Fruit fly (Drosophila melanogaster) whole organism, pupa: ENCODE results near the gene CG15880.

ENCODE experiments used
- CG10348 ChIP-seq: fragments of 200-800 bp; sonication (Bioruptor generic); IDR thresholded peaks from 2 replicates; pipeline ENCODE4 v1.3.6; 2022; ENCODE audit warnings: missing biosample characterization, missing genetic modification characterization
- CG13204 ChIP-seq: fragments of 200-800 bp; sonication (Bioruptor generic); optimal IDR thresholded peaks from 2 replicates; lab custom pipeline; 2018; ENCODE audit warnings: missing biosample characterization, mild to moderate bottlenecking, missing genetic modification characterization, moderate library complexity
- CG17806 ChIP-seq: fragments of 200-800 bp; sonication (Bioruptor generic); optimal IDR thresholded peaks from 2 replicates; lab custom pipeline; 2018; ENCODE audit warnings: missing biosample characterization, mild to moderate bottlenecking, missing genetic modification characterization, moderate library complexity
- CG32121 ChIP-seq: fragments of 200-800 bp; sonication (Bioruptor generic); IDR thresholded peaks from 2 replicates; pipeline ENCODE4 v1.3.6; 2022; ENCODE audit warnings: missing biosample characterization, missing genetic modification characterization
- CG4496 ChIP-seq: fragments of 200-800 bp; sonication (Bioruptor generic); IDR thresholded peaks from 3 replicates; pipeline ENCODE4 v1.3.6; 2022; ENCODE audit warnings: missing biosample characterization, missing genetic modification characterization
- CG9948 ChIP-seq: fragments of 200-800 bp; sonication (Bioruptor generic); optimal IDR thresholded peaks from 2 replicates; lab custom pipeline; 2018; ENCODE audit warnings: missing biosample characterization, mild to moderate bottlenecking, missing genetic modification characterization, moderate library complexity
- D1 ChIP-seq: fragments of 200-800 bp; sonication (Bioruptor generic); optimal IDR thresholded peaks from 2 replicates; lab custom pipeline; 2018; ENCODE audit warnings: missing biosample characterization, mild to moderate bottlenecking, missing genetic modification characterization, moderate library complexity
- EcR ChIP-seq: fragments of 200-800 bp; sonication (Bioruptor generic); optimal IDR thresholded peaks from 3 replicates; lab custom pipeline; 2019; ENCODE audit warnings: missing biosample characterization, missing genetic modification characterization, mild to moderate bottlenecking, moderate library complexity, missing genetic modification reagents
- Ets98B ChIP-seq: fragments of 200-800 bp; sonication (Bioruptor generic); IDR thresholded peaks from 2 replicates; pipeline ENCODE4 v1.3.6; 2022; ENCODE audit warnings: missing biosample characterization, missing genetic modification characterization
- Pif1A ChIP-seq: fragments of 200-800 bp; sonication (Bioruptor generic); optimal IDR thresholded peaks from 3 replicates; lab custom pipeline; 2016; ENCODE audit warnings: missing biosample characterization, missing genetic modification characterization
- fd96Ca ChIP-seq: fragments of 200-800 bp; sonication (Bioruptor generic); IDR thresholded peaks from 3 replicates; pipeline ENCODE4 v1.3.6; 2022; ENCODE audit warnings: missing biosample characterization, missing genetic modification characterization
- gl ChIP-seq: fragments of 200-800 bp; sonication (Bioruptor generic); optimal IDR thresholded peaks from 2 replicates; lab custom pipeline; 2018; ENCODE audit warnings: missing biosample characterization, mild to moderate bottlenecking, missing genetic modification characterization
- rn ChIP-seq: fragments of 200-800 bp; sonication (Bioruptor generic); IDR thresholded peaks from 2 replicates; pipeline ENCODE4 v1.3.6; 2022; ENCODE audit warnings: missing biosample characterization, missing genetic modification characterization

- TF ChIP-seq CG9948 (tag; lab: Kevin White, UChicago) (no peak), rn (GFP tag; lab: Robert Waterston, UW) (no peak), CG10348 (GFP tag; lab: Robert Waterston, UW) (no peak), CG13204 (GFP tag; lab: Kevin White, UChicago) (no peak), CG17806 (no peak), EcR (GFP tag; lab: Kevin White, UChicago) (no peak), CG4496 (GFP tag; lab: Robert Waterston, UW) (no peak), Ets98B (no peak), gl (no peak), Pif1A (GFP tag; lab: Kevin White, UChicago) (no peak), D1 (tag; lab: Kevin White, UChicago) (no peak), CG32121 (GFP tag; lab: Robert Waterston, UW) (no peak), fd96Ca (GFP tag; lab: Robert Waterston, UW) (no peak)
Observed at dm6 chr2L:810277-810676, 7.5 kb downstream of the CG15880 start, which contains the start of gene Nnf1b.
